Worm (Caenorhabditis elegans) whole organism, L4 larva: ENCODE data around the gene clec-162.

Experiments
- D1046.2 ChIP-seq: fragments of 200-800 bp; sonication (Bioruptor generic); IDR thresholded peaks from 2 replicates; pipeline ENCODE4 v1.3.6; 2022; ENCODE audit warnings: missing genetic modification characterization, missing compliant biosample characterization
- F37D6.2 ChIP-seq: sonication (generic microtip); optimal IDR thresholded peaks from 2 replicates; lab custom pipeline; 2016; ENCODE audit warnings: mild to moderate bottlenecking, missing genetic modification characterization, missing compliant biosample characterization
- F49E8.2 ChIP-seq: sonication (generic microtip); optimal IDR thresholded peaks from 2 replicates; lab custom pipeline; 2016; ENCODE audit warnings: missing compliant biosample characterization, mild to moderate bottlenecking, missing genetic modification characterization, borderline replicate concordance
- R02D3.7 ChIP-seq: fragments of 150-350 bp; sonication (generic microtip); optimal IDR thresholded peaks from 3 replicates; lab custom pipeline; 2014; ENCODE audit warnings: missing biosample characterization, missing genetic modification characterization
- Y105C5A.15 ChIP-seq: fragments of 200-800 bp; sonication (Bioruptor generic); IDR thresholded peaks from 2 replicates; pipeline ENCODE4 v1.3.6; 2022; ENCODE audit warnings: missing genetic modification characterization, missing compliant biosample characterization
- ZK337.2 ChIP-seq: fragments of 200-800 bp; sonication (Bioruptor generic); IDR thresholded peaks from 2 replicates; pipeline ENCODE4 v1.3.6; 2022; ENCODE audit warnings: missing genetic modification reagents, missing genetic modification characterization, missing compliant biosample characterization
- aha-1 ChIP-seq: fragments of 150-350 bp; peaks from one replicate; lab custom pipeline; 2014; ENCODE audit warnings: missing biosample characterization, missing genetic modification characterization
- ama-1 ChIP-seq: fragments of 150-350 bp; optimal IDR thresholded peaks from 2 replicates; lab custom pipeline; 2014; ENCODE audit warnings: inconsistent platforms, mixed read lengths
- ceh-20 ChIP-seq: fragments of 200-800 bp; sonication (Bioruptor generic); IDR thresholded peaks from 2 replicates; pipeline ENCODE4 v1.3.6; 2022; ENCODE audit warnings: missing genetic modification reagents, missing genetic modification characterization, missing compliant biosample characterization
- ceh-62 ChIP-seq: sonication (generic microtip); optimal IDR thresholded peaks from 2 replicates; lab custom pipeline; 2017; ENCODE audit warnings: missing biosample characterization, missing genetic modification characterization
- ces-1 ChIP-seq: fragments of 150-350 bp; sonication (generic microtip); optimal IDR thresholded peaks from 4 replicates; lab custom pipeline; 2014; ENCODE audit warnings: missing biosample characterization, missing genetic modification reagents, missing genetic modification characterization
- ctbp-1 ChIP-seq: fragments of 200-800 bp; sonication (Bioruptor generic); IDR thresholded peaks from 2 replicates; pipeline ENCODE4 v1.3.6; 2022; ENCODE audit warnings: missing genetic modification reagents, missing genetic modification characterization, missing compliant biosample characterization
- daf-12 ChIP-seq: fragments of 150-350 bp; optimal IDR thresholded peaks from 2 replicates; lab custom pipeline; 2014; ENCODE audit warnings: missing biosample characterization, missing genetic modification reagents, missing genetic modification characterization
- daf-19 ChIP-seq: fragments of 200-800 bp; sonication (Bioruptor generic); conservative IDR thresholded peaks from 2 replicates; pipeline ENCODE4 v1.3.6; 2022; ENCODE audit warnings: missing genetic modification characterization, missing compliant biosample characterization
- dmd-6 ChIP-seq: fragments of 200-800 bp; sonication (Bioruptor generic); IDR thresholded peaks from 2 replicates; pipeline ENCODE4 v1.3.6; 2022; ENCODE audit warnings: missing genetic modification reagents, missing genetic modification characterization, missing compliant biosample characterization
- dmd-8 ChIP-seq: fragments of 200-800 bp; sonication (Bioruptor generic); IDR thresholded peaks from 2 replicates; pipeline ENCODE4 v1.3.6; 2022; ENCODE audit warnings: missing genetic modification characterization, missing compliant biosample characterization
- dpl-1 ChIP-seq: fragments of 150-350 bp; optimal IDR thresholded peaks from 2 replicates; lab custom pipeline; 2014; ENCODE audit warnings: missing biosample characterization, missing genetic modification reagents, missing genetic modification characterization
- dve-1 ChIP-seq: sonication (generic microtip); optimal IDR thresholded peaks from 2 replicates; lab custom pipeline; 2017; ENCODE audit warnings: antibody characterized with exemption, mild to moderate bottlenecking, missing genetic modification characterization, missing compliant biosample characterization; ENCODE audit not compliant: insufficient read depth
- fos-1 ChIP-seq: fragments of 150-350 bp; optimal IDR thresholded peaks from 2 replicates; lab custom pipeline; 2014; ENCODE audit warnings: missing biosample characterization, missing genetic modification characterization
- gei-8 ChIP-seq: fragments of 200-800 bp; sonication (Bioruptor generic); optimal IDR thresholded peaks from 2 replicates; lab custom pipeline; 2018; ENCODE audit warnings: mild to moderate bottlenecking, missing genetic modification characterization, missing compliant biosample characterization
- hif-1 ChIP-seq, 2 experiments: sonication (generic microtip); optimal IDR thresholded peaks; 2 replicates each; lab custom pipeline; 2016 to 2017; ENCODE audit warnings: missing compliant biosample characterization in 2 of 2, missing genetic modification characterization in 2 of 2, missing genetic modification reagents in 2 of 2, missing genotype in 2 of 2, mild to moderate bottlenecking in 1 of 2
- hlh-11 ChIP-seq: fragments of 200-800 bp; sonication (Bioruptor generic); optimal IDR thresholded peaks from 2 replicates; lab custom pipeline; 2018; ENCODE audit warnings: mild to moderate bottlenecking, missing genetic modification characterization, missing compliant biosample characterization
- hlh-30 ChIP-seq: sonication (generic microtip); optimal IDR thresholded peaks from 2 replicates; lab custom pipeline; 2017; ENCODE audit warnings: antibody characterized with exemption, mild to moderate bottlenecking, missing genetic modification characterization, missing compliant biosample characterization; ENCODE audit not compliant: insufficient read depth
- hmg-1.1 ChIP-seq: fragments of 200-800 bp; sonication (Bioruptor generic); IDR thresholded peaks from 2 replicates; pipeline ENCODE4 v1.3.6; 2022; ENCODE audit warnings: missing genetic modification reagents, missing genetic modification characterization, missing compliant biosample characterization
- lin-1 ChIP-seq: fragments of 200-800 bp; sonication (Bioruptor generic); IDR thresholded peaks from 2 replicates; pipeline ENCODE4 v1.3.6; 2022; ENCODE audit warnings: missing genetic modification reagents, missing genetic modification characterization, missing compliant biosample characterization
- madf-5 ChIP-seq, 2 experiments: fragments of 200-800 bp; sonication (Bioruptor generic); IDR thresholded peaks; 2 replicates each; pipeline ENCODE4 v1.3.6; 2022; ENCODE audit warnings: missing compliant biosample characterization in 2 of 2, missing genetic modification characterization in 2 of 2
- mdt-29 ChIP-seq: fragments of 200-800 bp; sonication (Bioruptor generic); IDR thresholded peaks from 2 replicates; pipeline ENCODE4 v1.3.6; 2022; ENCODE audit warnings: missing genetic modification reagents, missing genetic modification characterization, missing compliant biosample characterization
- mxl-3 ChIP-seq: fragments of 200-800 bp; sonication (Bioruptor generic); optimal IDR thresholded peaks from 2 replicates; lab custom pipeline; 2018; ENCODE audit warnings: mild to moderate bottlenecking, missing genetic modification characterization, missing compliant biosample characterization
- nhr-25 ChIP-seq: sonication (generic microtip); optimal IDR thresholded peaks from 2 replicates; lab custom pipeline; 2017; ENCODE audit warnings: missing genetic modification characterization, mild to moderate bottlenecking, missing compliant biosample characterization, antibody characterized with exemption, moderate library complexity, borderline replicate concordance; ENCODE audit not compliant: insufficient read depth
- nhr-28 ChIP-seq: fragments of 150-350 bp; optimal IDR thresholded peaks from 2 replicates; lab custom pipeline; 2014; ENCODE audit warnings: missing biosample characterization, missing genetic modification characterization
- nhr-42 ChIP-seq: fragments of 200-800 bp; sonication (Bioruptor generic); IDR thresholded peaks from 2 replicates; pipeline ENCODE4 v1.3.6; 2022; ENCODE audit warnings: missing genetic modification characterization, missing compliant biosample characterization
- nhr-48 ChIP-seq: sonication (generic microtip); optimal IDR thresholded peaks from 2 replicates; lab custom pipeline; 2016; ENCODE audit warnings: mild to moderate bottlenecking, missing genetic modification characterization, missing compliant biosample characterization
- nhr-76 ChIP-seq: fragments of 150-350 bp; optimal IDR thresholded peaks from 2 replicates; lab custom pipeline; 2014; ENCODE audit warnings: missing biosample characterization, missing genetic modification characterization
- nhr-77 ChIP-seq: fragments of 150-350 bp; optimal IDR thresholded peaks from 2 replicates; lab custom pipeline; 2014; ENCODE audit warnings: missing biosample characterization, missing genetic modification characterization
- pqm-1 ChIP-seq: sonication (generic microtip); optimal IDR thresholded peaks from 2 replicates; lab custom pipeline; 2017; ENCODE audit warnings: missing biosample characterization, missing genetic modification characterization
- saeg-2 ChIP-seq: fragments of 200-800 bp; sonication (Bioruptor generic); IDR thresholded peaks from 2 replicates; pipeline ENCODE4 v1.3.6; 2022; ENCODE audit warnings: missing genetic modification reagents, missing genetic modification characterization, missing compliant biosample characterization
- sdz-12 ChIP-seq: fragments of 200-800 bp; sonication (Bioruptor generic); optimal IDR thresholded peaks from 2 replicates; lab custom pipeline; 2018; ENCODE audit warnings: mild to moderate bottlenecking, missing genetic modification characterization, missing compliant biosample characterization
- set-16 ChIP-seq: fragments of 200-800 bp; sonication (Bioruptor generic); IDR thresholded peaks from 2 replicates; pipeline ENCODE4 v1.3.6; 2022; ENCODE audit warnings: missing genetic modification reagents, missing genetic modification characterization, missing compliant biosample characterization
- snpc-1.2 ChIP-seq: fragments of 200-800 bp; sonication (Bioruptor generic); IDR thresholded peaks from 2 replicates; pipeline ENCODE4 v1.3.6; 2022; ENCODE audit warnings: missing genetic modification reagents, missing genetic modification characterization, missing compliant biosample characterization
- snpc-4 ChIP-seq: fragments of 150-350 bp; optimal IDR thresholded peaks from 2 replicates; lab custom pipeline; 2014; ENCODE audit warnings: missing biosample characterization, missing genetic modification characterization
- tag-97 ChIP-seq: fragments of 200-800 bp; sonication (Bioruptor generic); IDR thresholded peaks from 2 replicates; pipeline ENCODE4 v1.3.6; 2022; ENCODE audit warnings: missing genetic modification characterization, missing compliant biosample characterization
- unc-130 ChIP-seq: sonication (generic microtip); optimal IDR thresholded peaks from 2 replicates; lab custom pipeline; 2016; ENCODE audit warnings: missing genetic modification reagents, missing genetic modification characterization, missing compliant biosample characterization
- unc-62 ChIP-seq, 3 experiments: fragments of 150-350 bp in 1 of 3; sonication (generic microtip); optimal IDR thresholded peaks in 2 of 3; peaks in 1 of 3; 1 replicate in 1 of 3; 2 replicates in 2 of 3; lab custom pipeline; 2014 to 2017; ENCODE audit warnings: missing biosample characterization in 3 of 3, missing genetic modification characterization in 3 of 3, missing genetic modification reagents in 3 of 3, missing genotype in 1 of 3
- vab-7 ChIP-seq: fragments of 200-800 bp; sonication (Bioruptor generic); IDR thresholded peaks from 2 replicates; pipeline ENCODE4 v1.3.6; 2022; ENCODE audit warnings: missing genetic modification reagents, missing genetic modification characterization, missing compliant biosample characterization
- zfp-2 ChIP-seq: sonication (generic microtip); optimal IDR thresholded peaks from 2 replicates; lab custom pipeline; 2016; ENCODE audit warnings: mild to moderate bottlenecking, missing genetic modification characterization, missing compliant biosample characterization
- zfp-3 ChIP-seq: fragments of 200-800 bp; sonication (Bioruptor generic); conservative IDR thresholded peaks from 2 replicates; pipeline ENCODE4 v1.3.6; 2022; ENCODE audit warnings: missing genetic modification reagents, missing genetic modification characterization, missing compliant biosample characterization

The clec-162 gene

DNA sequence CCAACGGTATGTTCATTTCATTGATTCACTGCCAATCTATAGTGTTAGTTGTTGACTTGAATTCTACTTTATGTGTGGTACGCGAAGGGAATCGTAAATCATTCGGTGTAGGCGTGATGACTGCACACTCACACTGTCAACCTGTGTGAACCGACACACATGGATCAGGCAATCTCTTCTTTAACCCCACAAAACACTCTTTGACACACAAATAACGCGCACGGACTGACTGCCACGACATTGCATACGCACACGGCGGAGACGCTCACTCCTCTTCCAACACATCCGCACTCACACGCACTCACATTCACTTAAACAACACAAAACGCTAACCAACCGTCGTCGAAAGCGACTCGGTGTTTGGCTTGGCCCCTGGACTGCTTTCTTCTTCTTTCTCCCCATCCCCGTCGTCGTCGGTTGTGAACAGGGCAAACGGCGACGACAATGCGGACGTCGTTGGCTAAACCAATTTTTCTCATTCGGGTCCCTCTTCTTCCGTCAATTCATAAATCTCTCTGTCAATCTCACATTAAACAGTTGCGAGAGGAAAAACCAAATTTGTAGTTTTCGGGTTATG, 24.8 kb downstream of the clec-162 start:
- peak; percentile 8 for TF ChIP-seq hlh-11 (tag; lab: Kevin White, UChicago)
- no peak for TF ChIP-seq saeg-2 (GFP tag; lab: Robert Waterston, UW)
- no peak for TF ChIP-seq ama-1
- no peak for TF ChIP-seq nhr-42 (GFP tag; lab: Robert Waterston, UW)
- no peak for TF ChIP-seq ceh-20 (GFP tag; lab: Robert Waterston, UW)
- TF ChIP-seq tag-97 (GFP tag; lab: Robert Waterston, UW), result no peak
- TF ChIP-seq ZK337.2 (GFP tag; lab: Robert Waterston, UW), result no peak
- TF ChIP-seq snpc-1.2 (GFP tag; lab: Robert Waterston, UW), result no peak
- peak; percentile 97 for TF ChIP-seq aha-1 (tag; lab: Kevin White, UChicago)
- no peak for TF ChIP-seq ctbp-1
- TF ChIP-seq D1046.2 (GFP tag; lab: Robert Waterston, UW), result no peak
- no peak for TF ChIP-seq lin-1 (GFP tag; lab: Robert Waterston, UW)
- TF ChIP-seq unc-62 (GFP tag; optimal IDR thresholded peaks at IDR 0.05 in 1 of 2; lab: Kevin White, UChicago), result no peak
- no peak for TF ChIP-seq unc-62 (tag; optimal IDR thresholded peaks at IDR 0.05; lab: Kevin White, UChicago)
- TF ChIP-seq daf-19 (GFP tag; lab: Robert Waterston, UW), result no peak
- no peak for TF ChIP-seq ceh-62 (tag; lab: Kevin White, UChicago)
- no peak for TF ChIP-seq unc-130
- TF ChIP-seq zfp-3 (GFP tag; lab: Robert Waterston, UW), result no peak
- TF ChIP-seq mdt-29 (GFP tag; lab: Robert Waterston, UW), result no peak
- TF ChIP-seq daf-12 (tag; lab: Kevin White, UChicago), result no peak
- TF ChIP-seq R02D3.7 (tag; lab: Kevin White, UChicago), result no peak
- TF ChIP-seq nhr-28 (tag; lab: Kevin White, UChicago), result peak; percentile 65
- peak; percentile 27 for TF ChIP-seq mxl-3 (GFP tag; lab: Kevin White, UChicago)
- TF ChIP-seq dve-1 (tag; lab: Kevin White, UChicago), result no peak

ce11 chrIII:9699576-9699975, 25.4 kb downstream of the clec-162 start, which contains the start of gene tlk-1:
tlk-1 (plus strand) TSS chrIII:9699876.
- TF ChIP-seq set-16 (GFP tag; lab: Robert Waterston, UW), result 0 out of 2 replicates have a peak, but pooled peaks have one; percentile 5
- no peak for TF ChIP-seq dmd-8 (GFP tag; lab: Robert Waterston, UW)

DNA sequence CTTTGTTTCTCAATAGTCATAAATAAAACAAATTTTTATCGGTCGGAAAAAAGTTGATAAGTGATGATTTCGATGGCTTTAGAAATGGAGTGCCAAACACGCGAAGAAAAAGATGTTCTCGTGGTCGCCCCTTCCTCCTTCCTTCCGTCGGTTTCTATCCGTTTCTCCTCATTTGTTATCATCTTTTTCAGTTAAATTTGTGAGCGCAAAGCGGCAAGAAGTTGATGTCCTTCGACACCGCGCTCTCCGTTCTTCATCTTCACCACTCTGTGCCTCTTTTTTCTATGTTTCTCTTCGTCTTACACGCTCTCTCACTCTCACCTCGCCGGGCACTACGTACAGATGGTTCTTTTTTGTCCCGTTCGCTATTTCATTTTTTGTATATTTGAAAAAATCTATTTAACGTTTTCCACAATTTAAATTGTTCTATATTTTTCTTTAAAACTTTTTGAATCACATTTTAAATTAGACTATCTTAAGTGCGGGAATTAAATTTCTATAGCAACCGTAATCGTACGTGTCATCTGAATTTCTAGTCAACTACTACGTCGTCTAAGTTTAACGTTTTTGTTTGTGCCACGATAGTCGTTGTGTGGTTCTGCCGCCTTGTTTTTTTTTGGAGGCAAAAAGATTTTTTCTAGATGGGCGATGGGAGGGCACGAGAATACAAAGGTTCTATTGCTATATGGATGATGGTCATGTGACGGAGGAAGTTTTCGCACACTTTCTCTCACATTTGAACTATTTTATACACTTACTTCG, 26.2 kb downstream of the clec-162 start:
- TF ChIP-seq snpc-4 (no peak), pqm-1 (tag; lab: Kevin White, UChicago) (no peak), gei-8 (GFP tag; lab: Kevin White, UChicago) (no peak), nhr-25 (tag; lab: Kevin White, UChicago) (no peak), sdz-12 (GFP tag; lab: Kevin White, UChicago) (no peak), ces-1 (GFP tag; lab: Kevin White, UChicago) (no peak), Y105C5A.15 (no peak), daf-12 (tag; lab: Kevin White, UChicago) (no peak), vab-7 (GFP tag; lab: Robert Waterston, UW) (no peak), nhr-77 (no peak), hif-1 (tag; optimal IDR thresholded peaks at IDR 0.05; lab: Kevin White, UChicago) (no peak), F49E8.2 (tag; lab: Kevin White, UChicago) (no peak), zfp-2 (tag; lab: Kevin White, UChicago) (no peak), madf-5 (GFP tag; IDR thresholded peaks at IDR 0.05; lab: Robert Waterston, UW) (no peak), saeg-2 (GFP tag; lab: Robert Waterston, UW) (no peak), nhr-76 (tag; lab: Kevin White, UChicago) (no peak), hlh-30 (tag; lab: Kevin White, UChicago) (peak; percentile 65), F37D6.2 (tag; lab: Kevin White, UChicago) (no peak), nhr-48 (tag; lab: Kevin White, UChicago) (no peak), fos-1 (tag; lab: Kevin White, UChicago) (no peak), D1046.2 (GFP tag; lab: Robert Waterston, UW) (no peak), dpl-1 (GFP tag; lab: Kevin White, UChicago) (no peak), dmd-6 (GFP tag; lab: Robert Waterston, UW) (peak; percentile 37), hmg-1.1 (GFP tag; lab: Robert Waterston, UW) (peak; percentile 57)
